Fruit fly (Drosophila melanogaster) whole organism, embryonic: ENCODE data around the gene dsd.

Experiments used
- Abd-B ChIP-seq: fragments of 200-800 bp; sonication (Bioruptor generic); optimal IDR thresholded peaks from 2 replicates; lab custom pipeline; 2018; ENCODE audit warnings: missing biosample characterization, mild to moderate bottlenecking, missing genetic modification characterization, moderate library complexity
- Ada2b ChIP-seq: fragments of 200-800 bp; sonication (Bioruptor generic); IDR thresholded peaks from 2 replicates; pipeline ENCODE4 v1.3.6; 2022; ENCODE audit warnings: missing biosample characterization, missing genetic modification characterization
- Atf-2 ChIP-seq: fragments of 200-800 bp; sonication (Bioruptor generic); optimal IDR thresholded peaks from 2 replicates; lab custom pipeline; 2016; ENCODE audit warnings: missing biosample characterization, missing genetic modification characterization
- Bgb ChIP-seq: fragments of 200-800 bp; sonication (Bioruptor generic); IDR thresholded peaks from 2 replicates; pipeline ENCODE4 v1.3.6; 2022; ENCODE audit warnings: missing biosample characterization, missing genetic modification characterization; ENCODE audit not compliant: partially characterized antibody
- CG10565 ChIP-seq: fragments of 200-800 bp; sonication (Bioruptor generic); optimal IDR thresholded peaks from 3 replicates; lab custom pipeline; 2016; ENCODE audit warnings: missing biosample characterization, mild to moderate bottlenecking, missing genetic modification characterization
- CG11696 ChIP-seq: fragments of 200-800 bp; sonication (Bioruptor generic); IDR thresholded peaks from 2 replicates; pipeline ENCODE4 v1.3.6; 2022; ENCODE audit warnings: missing biosample characterization, missing genetic modification characterization
- CG11723 ChIP-seq: fragments of 200-800 bp; sonication (Bioruptor generic); optimal IDR thresholded peaks from 2 replicates; lab custom pipeline; 2017; ENCODE audit warnings: missing biosample characterization, mild to moderate bottlenecking, missing genetic modification characterization
- CG12155 ChIP-seq: fragments of 200-800 bp; sonication (Bioruptor generic); optimal IDR thresholded peaks from 3 replicates; lab custom pipeline; 2016; ENCODE audit warnings: missing biosample characterization, missing genetic modification characterization
- CG12769 ChIP-seq: fragments of 200-800 bp; sonication (Bioruptor generic); optimal IDR thresholded peaks from 2 replicates; lab custom pipeline; 2019; ENCODE audit warnings: missing biosample characterization, mild to moderate bottlenecking, missing genetic modification characterization, moderate library complexity
- CG13775 ChIP-seq: fragments of 200-800 bp; sonication (Bioruptor generic); optimal IDR thresholded peaks from 3 replicates; lab custom pipeline; 2017; ENCODE audit warnings: missing biosample characterization, mild to moderate bottlenecking, missing genetic modification characterization
- CG14710 ChIP-seq: fragments of 200-800 bp; sonication (Bioruptor generic); optimal IDR thresholded peaks from 3 replicates; lab custom pipeline; 2019; ENCODE audit warnings: missing biosample characterization, mild to moderate bottlenecking, missing genetic modification characterization, moderate library complexity
- CG14965 ChIP-seq: fragments of 200-800 bp; sonication (Bioruptor generic); optimal IDR thresholded peaks from 2 replicates; lab custom pipeline; 2016; ENCODE audit warnings: missing biosample characterization, missing genetic modification characterization, borderline replicate concordance
- CG15514 ChIP-seq: fragments of 200-800 bp; sonication (Bioruptor generic); optimal IDR thresholded peaks from 3 replicates; lab custom pipeline; 2017; ENCODE audit warnings: missing biosample characterization, missing genetic modification characterization, mild to moderate bottlenecking, moderate library complexity, missing genetic modification reagents
- CG18262 ChIP-seq: fragments of 200-800 bp; optimal IDR thresholded peaks from 3 replicates; lab custom pipeline; 2019; ENCODE audit warnings: missing biosample characterization, mild to moderate bottlenecking, missing genetic modification characterization, moderate library complexity
- CG31388 ChIP-seq: fragments of 200-800 bp; sonication (Bioruptor generic); optimal IDR thresholded peaks from 2 replicates; lab custom pipeline; 2016; ENCODE audit warnings: missing biosample characterization, missing genetic modification characterization
- CG4707 ChIP-seq: fragments of 200-800 bp; sonication (Bioruptor generic); optimal IDR thresholded peaks from 2 replicates; lab custom pipeline; 2018; ENCODE audit warnings: missing biosample characterization, mild to moderate bottlenecking, missing genetic modification characterization, moderate library complexity
- CG4730 ChIP-seq: fragments of 200-800 bp; sonication (Bioruptor generic); IDR thresholded peaks from 2 replicates; pipeline ENCODE4 v1.3.6; 2022; ENCODE audit warnings: missing biosample characterization, missing genetic modification characterization
- CG4820 ChIP-seq: fragments of 200-800 bp; sonication (Bioruptor generic); optimal IDR thresholded peaks from 3 replicates; lab custom pipeline; 2016; ENCODE audit warnings: missing biosample characterization, missing genetic modification characterization
- CG6791 ChIP-seq: fragments of 200-800 bp; sonication (Bioruptor generic); IDR thresholded peaks from 3 replicates; pipeline ENCODE4 v1.3.6; 2022; ENCODE audit warnings: missing biosample characterization, missing genetic modification characterization; ENCODE audit not compliant: partially characterized antibody
- CG7839 ChIP-seq: fragments of 200-800 bp; sonication (Bioruptor generic); optimal IDR thresholded peaks from 3 replicates; lab custom pipeline; 2018; ENCODE audit warnings: missing biosample characterization, mild to moderate bottlenecking, missing genetic modification characterization, moderate library complexity
- CG8944 ChIP-seq: fragments of 200-800 bp; sonication (Bioruptor generic); optimal IDR thresholded peaks from 3 replicates; lab custom pipeline; 2016; ENCODE audit warnings: missing biosample characterization, missing genetic modification characterization
- CG9609 ChIP-seq: fragments of 200-800 bp; sonication (Bioruptor generic); optimal IDR thresholded peaks from 3 replicates; lab custom pipeline; 2016; ENCODE audit warnings: missing biosample characterization, missing genetic modification characterization
- CG9817 ChIP-seq: fragments of 200-800 bp; sonication (Bioruptor generic); optimal IDR thresholded peaks from 2 replicates; lab custom pipeline; 2018; ENCODE audit warnings: missing biosample characterization, mild to moderate bottlenecking, missing genetic modification characterization, moderate library complexity
- CG9876 ChIP-seq: fragments of 200-800 bp; sonication (Bioruptor generic); optimal IDR thresholded peaks from 2 replicates; lab custom pipeline; 2016; ENCODE audit warnings: missing biosample characterization, missing genetic modification characterization
- Dll ChIP-seq: fragments of 200-800 bp; sonication (Bioruptor generic); IDR thresholded peaks from 4 replicates; pipeline ENCODE4 v1.3.6; 2022; ENCODE audit warnings: missing biosample characterization, missing genetic modification characterization; ENCODE audit not compliant: partially characterized antibody
- Drgx ChIP-seq: fragments of 200-800 bp; sonication (Bioruptor generic); IDR thresholded peaks from 2 replicates; pipeline ENCODE4 v1.3.6; 2022; ENCODE audit warnings: missing biosample characterization, missing genetic modification characterization
- HLH4C ChIP-seq: fragments of 200-800 bp; sonication (Bioruptor generic); IDR thresholded peaks from 3 replicates; pipeline ENCODE4 v1.3.6; 2022; ENCODE audit warnings: missing biosample characterization, missing genetic modification characterization; ENCODE audit not compliant: partially characterized antibody
- Mad ChIP-seq: fragments of 200-800 bp; sonication (Bioruptor generic); optimal IDR thresholded peaks from 2 replicates; lab custom pipeline; 2016; ENCODE audit warnings: missing biosample characterization, missing genetic modification characterization
- Mes4 ChIP-seq: fragments of 200-800 bp; sonication (Bioruptor generic); optimal IDR thresholded peaks from 2 replicates; lab custom pipeline; 2016; ENCODE audit warnings: missing biosample characterization, missing genetic modification characterization
- NfI ChIP-seq: fragments of 200-800 bp; sonication (Bioruptor generic); optimal IDR thresholded peaks from 3 replicates; lab custom pipeline; 2018; ENCODE audit warnings: missing biosample characterization, mild to moderate bottlenecking, missing genetic modification characterization, moderate library complexity
- Oaz ChIP-seq: fragments of 200-800 bp; sonication (Bioruptor generic); IDR thresholded peaks from 2 replicates; pipeline ENCODE4 v1.3.6; 2022; ENCODE audit warnings: missing biosample characterization, missing genetic modification characterization
- Optix ChIP-seq: fragments of 200-800 bp; sonication (Bioruptor generic); IDR thresholded peaks from 3 replicates; pipeline ENCODE4 v1.3.6; 2022; ENCODE audit warnings: missing biosample characterization, missing genetic modification characterization
- Ssrp ChIP-seq: fragments of 200-800 bp; sonication (Bioruptor generic); optimal IDR thresholded peaks from 2 replicates; lab custom pipeline; 2018; ENCODE audit warnings: missing biosample characterization, mild to moderate bottlenecking, missing genetic modification characterization, moderate library complexity
- Stat92E ChIP-seq, 3 experiments: fragments of >200 bp in 2 of 3; fragments of 200-800 bp in 1 of 3; sonication (Bioruptor generic) in 1 of 3; optimal IDR thresholded peaks; 2 replicates each; lab custom pipeline; 2017 to 2019; ENCODE audit warnings: missing biosample characterization in 3 of 3, missing genetic modification characterization in 3 of 3, mild to moderate bottlenecking in 1 of 3, moderate library complexity in 1 of 3
- Trl ChIP-seq, 3 experiments: fragments of >200 bp in 2 of 3; fragments of 200-800 bp in 1 of 3; sonication (Bioruptor generic) in 1 of 3; optimal IDR thresholded peaks; 2 replicates in 1 of 3; 3 replicates in 2 of 3; lab custom pipeline; 2016 to 2017; ENCODE audit warnings: missing biosample characterization in 1 of 3, missing genetic modification characterization in 1 of 3
- chn ChIP-seq: fragments of 200-800 bp; sonication (Bioruptor generic); optimal IDR thresholded peaks from 2 replicates; lab custom pipeline; 2016; ENCODE audit warnings: missing biosample characterization, missing genetic modification characterization
- ci ChIP-seq: fragments of 200-800 bp; sonication (Bioruptor generic); IDR thresholded peaks from 3 replicates; pipeline ENCODE4 v1.3.6; 2022; ENCODE audit warnings: missing biosample characterization, missing genetic modification characterization
- crol ChIP-seq: fragments of 200-800 bp; sonication (Bioruptor generic); IDR thresholded peaks from 2 replicates; pipeline ENCODE4 v1.3.6; 2022; ENCODE audit warnings: missing biosample characterization, missing genetic modification characterization
- cwo ChIP-seq: fragments of 200-800 bp; sonication (Bioruptor generic); optimal IDR thresholded peaks from 3 replicates; lab custom pipeline; 2017; ENCODE audit warnings: missing biosample characterization, missing genetic modification characterization, mild to moderate bottlenecking, moderate library complexity, missing genetic modification reagents
- da ChIP-seq: fragments of 200-800 bp; sonication (Bioruptor generic); optimal IDR thresholded peaks from 2 replicates; lab custom pipeline; 2016; ENCODE audit warnings: missing biosample characterization, missing genetic modification characterization
- dm ChIP-seq: fragments of 200-800 bp; sonication (Bioruptor generic); optimal IDR thresholded peaks from 3 replicates; lab custom pipeline; 2016; ENCODE audit warnings: missing biosample characterization, missing genetic modification characterization
- esg ChIP-seq: fragments of 200-800 bp; sonication (Bioruptor generic); conservative IDR thresholded peaks from 2 replicates; pipeline ENCODE4 v1.3.6; 2022; ENCODE audit warnings: missing biosample characterization, missing genetic modification characterization
- hkb ChIP-seq, 2 experiments: fragments of 200-800 bp in 1 of 2; fragments of >200 bp in 1 of 2; sonication (Bioruptor generic) in 1 of 2; IDR thresholded peaks in 1 of 2; optimal IDR thresholded peaks in 1 of 2; 2 replicates each; pipeline versions ENCODE4 v1.3.6 to Lab custom; 2017 to 2022; ENCODE audit warnings: missing biosample characterization in 1 of 2, missing genetic modification characterization in 1 of 2
- lilli ChIP-seq: fragments of 200-800 bp; sonication (Bioruptor generic); optimal IDR thresholded peaks from 3 replicates; lab custom pipeline; 2016; ENCODE audit warnings: missing biosample characterization, missing genetic modification characterization
- nerfin-1 ChIP-seq: fragments of 200-800 bp; sonication (Bioruptor generic); optimal IDR thresholded peaks from 3 replicates; lab custom pipeline; 2019; ENCODE audit warnings: missing biosample characterization, mild to moderate bottlenecking, missing genetic modification characterization, moderate library complexity
- pros ChIP-seq: fragments of 200-800 bp; sonication (Bioruptor generic); optimal IDR thresholded peaks from 3 replicates; lab custom pipeline; 2019; ENCODE audit warnings: missing biosample characterization, mild to moderate bottlenecking, missing genetic modification characterization, moderate library complexity
- ranshi ChIP-seq: fragments of 200-800 bp; sonication (Bioruptor generic); IDR thresholded peaks from 2 replicates; pipeline ENCODE4 v1.3.6; 2022; ENCODE audit warnings: missing biosample characterization, missing genetic modification characterization
- sob ChIP-seq: fragments of 200-800 bp; sonication (Bioruptor generic); IDR thresholded peaks from 2 replicates; pipeline ENCODE4 v1.3.6; 2022; ENCODE audit warnings: missing biosample characterization, missing genetic modification characterization
- sr ChIP-seq: fragments of 200-800 bp; sonication (Bioruptor generic); IDR thresholded peaks from 3 replicates; pipeline ENCODE4 v1.3.6; 2022; ENCODE audit warnings: missing biosample characterization, missing genetic modification characterization
- yki ChIP-seq: fragments of >200 bp; optimal IDR thresholded peaks from 3 replicates; lab custom pipeline; 2018

dsd gene

DNA sequence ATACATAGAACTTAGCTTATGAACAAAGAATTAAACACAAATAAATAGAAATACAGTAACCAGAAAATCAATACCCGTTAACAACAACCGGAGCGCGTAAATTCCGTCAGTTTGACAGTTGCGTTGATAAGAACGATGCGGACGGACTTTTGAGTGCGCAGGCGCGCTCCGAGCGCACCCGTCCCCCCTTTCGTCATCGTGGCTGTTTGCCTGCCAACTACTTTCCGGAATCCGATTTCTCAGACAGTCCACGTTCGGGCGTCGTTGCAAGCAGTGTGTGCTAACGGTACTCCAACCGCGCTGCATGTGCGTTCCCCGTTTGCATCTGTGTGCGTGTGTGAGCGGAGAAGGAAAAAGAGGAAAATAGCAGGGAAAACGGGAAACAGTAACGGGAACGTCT is 804 bp upstream of the dsd start:
- TF ChIP-seq yki (lab: Kevin White, UChicago) (no peak), Stat92E (GFP tag; optimal IDR thresholded peaks at IDR 0.05; lab: Kevin White, UChicago) (no peak), CG12155 (GFP tag; lab: Kevin White, UChicago) (no peak), CG7839 (tag; lab: Kevin White, UChicago) (no peak), Drgx (no peak), CG11723 (no peak), CG4707 (GFP tag; lab: Kevin White, UChicago) (no peak), Atf-2 (GFP tag; lab: Kevin White, UChicago) (no peak), lilli (GFP tag; lab: Kevin White, UChicago) (no peak), CG6791 (GFP tag; lab: Robert Waterston, UW) (peak; percentile 35; the same call in 1 of the 3 replicates), CG11696 (GFP tag; lab: Robert Waterston, UW) (no peak), CG14710 (tag; lab: Kevin White, UChicago) (no peak), CG14965 (GFP tag; lab: Kevin White, UChicago) (no peak), Mes4 (GFP tag; lab: Kevin White, UChicago) (no peak), ranshi (GFP tag; lab: Robert Waterston, UW) (peak; percentile 8; the same call in 1 of the 2 replicates), CG18262 (tag; lab: Kevin White, UChicago) (no peak), Optix (no peak), Oaz (GFP tag; lab: Robert Waterston, UW) (no peak), da (GFP tag; lab: Kevin White, UChicago) (no peak), chn (GFP tag; lab: Kevin White, UChicago) (no peak), Mad (no peak), crol (GFP tag; lab: Robert Waterston, UW) (peak; percentile 91), CG9876 (GFP tag; lab: Kevin White, UChicago) (no peak), Ssrp (tag; lab: Kevin White, UChicago) (no peak), CG8944 (no peak), CG9609 (GFP tag; lab: Kevin White, UChicago) (no peak), Dll (GFP tag; lab: Robert Waterston, UW) (no peak), esg (GFP tag; lab: Robert Waterston, UW) (no peak), dm (GFP tag; lab: Kevin White, UChicago) (peak; percentile 7), Trl (optimal IDR thresholded peaks at IDR 0.05; lab: Kevin White, UChicago) (peak in 1 of 2 experiments; percentile 0), Trl (GFP tag; optimal IDR thresholded peaks at IDR 0.05; lab: Kevin White, UChicago) (no peak), HLH4C (GFP tag; lab: Robert Waterston, UW) (peak; percentile 35; the same call in 1 of the 3 replicates), CG31388 (no peak), Abd-B (no peak), Ada2b (GFP tag; lab: Robert Waterston, UW) (no peak), CG4730 (no peak), ci (GFP tag; lab: Robert Waterston, UW) (no peak), CG13775 (GFP tag; lab: Kevin White, UChicago) (no peak), sr (GFP tag; lab: Robert Waterston, UW) (0 out of 3 replicates have a peak, but pooled peaks have one; percentile 17), sob (GFP tag; lab: Robert Waterston, UW) (no peak), pros (GFP tag; lab: Kevin White, UChicago) (no peak), hkb (optimal IDR thresholded peaks at IDR 0.05; lab: Kevin White, UChicago) (no peak), hkb (GFP tag; IDR thresholded peaks at IDR 0.05; lab: Robert Waterston, UW) (0 out of 2 replicates have a peak, but pooled peaks have one; percentile 9), CG15514 (GFP tag; lab: Kevin White, UChicago) (no peak), CG12769 (peak; percentile 66), CG9817 (tag; lab: Kevin White, UChicago) (no peak), cwo (no peak), Bgb (GFP tag; lab: Robert Waterston, UW) (0 out of 2 replicates have a peak, but pooled peaks have one; percentile 26), nerfin-1 (peak; percentile 98), NfI (no peak), CG4820 (GFP tag; lab: Kevin White, UChicago) (no peak), CG10565 (no peak)
